Fruit fly (Drosophila melanogaster) whole organism, embryonic: Measurements from ENCODE around the gene Tsen54.

ENCODE experiments used
- Ada2b ChIP-seq: fragments of 200-800 bp; sonication (Bioruptor generic); IDR thresholded peaks from 2 replicates; pipeline ENCODE4 v1.3.6; 2022; ENCODE audit warnings: missing biosample characterization, missing genetic modification characterization
- Asciz ChIP-seq: fragments of 200-800 bp; sonication (Bioruptor generic); optimal IDR thresholded peaks from 2 replicates; lab custom pipeline; 2017; ENCODE audit warnings: missing biosample characterization, mild to moderate bottlenecking, missing genetic modification characterization, missing genetic modification reagents
- Blimp-1 ChIP-seq: fragments of 200-800 bp; sonication (Bioruptor generic); optimal IDR thresholded peaks from 3 replicates; lab custom pipeline; 2018; ENCODE audit warnings: missing biosample characterization, missing genetic modification characterization, mild to moderate bottlenecking, moderate library complexity, missing genetic modification reagents
- BtbVII ChIP-seq: fragments of 200-800 bp; sonication (Bioruptor generic); optimal IDR thresholded peaks from 3 replicates; lab custom pipeline; 2017; ENCODE audit warnings: missing biosample characterization, mild to moderate bottlenecking, missing genetic modification characterization
- CG10209 ChIP-seq: fragments of 200-800 bp; sonication (Bioruptor generic); optimal IDR thresholded peaks from 3 replicates; lab custom pipeline; 2017; ENCODE audit warnings: missing biosample characterization, mild to moderate bottlenecking, missing genetic modification characterization, missing genetic modification reagents
- CG10462 ChIP-seq: fragments of 200-800 bp; sonication (Bioruptor generic); optimal IDR thresholded peaks from 2 replicates; lab custom pipeline; 2016; ENCODE audit warnings: missing biosample characterization, missing genetic modification characterization
- CG11085 ChIP-seq: fragments of 200-800 bp; sonication (Bioruptor generic); IDR thresholded peaks from 2 replicates; pipeline ENCODE4 v1.3.6; 2022; ENCODE audit warnings: missing biosample characterization, missing genetic modification characterization
- CG12299 ChIP-seq: fragments of 200-800 bp; sonication (Bioruptor generic); optimal IDR thresholded peaks from 2 replicates; lab custom pipeline; 2018; ENCODE audit warnings: missing biosample characterization, mild to moderate bottlenecking, missing genetic modification characterization
- CG12391 ChIP-seq: fragments of 200-800 bp; sonication (Bioruptor generic); optimal IDR thresholded peaks from 3 replicates; lab custom pipeline; 2018; ENCODE audit warnings: missing biosample characterization, mild to moderate bottlenecking, missing genetic modification characterization, moderate library complexity
- CG13296 ChIP-seq: fragments of 200-800 bp; sonication (Bioruptor generic); optimal IDR thresholded peaks from 3 replicates; lab custom pipeline; 2018; ENCODE audit warnings: missing biosample characterization, mild to moderate bottlenecking, missing genetic modification characterization
- CG14441 ChIP-seq: fragments of 200-800 bp; sonication (Bioruptor generic); IDR thresholded peaks from 2 replicates; pipeline ENCODE4 v1.3.6; 2022; ENCODE audit warnings: missing biosample characterization, missing genetic modification characterization
- CG18262 ChIP-seq: fragments of 200-800 bp; optimal IDR thresholded peaks from 3 replicates; lab custom pipeline; 2019; ENCODE audit warnings: missing biosample characterization, mild to moderate bottlenecking, missing genetic modification characterization, moderate library complexity
- CG1832 ChIP-seq: fragments of 200-800 bp; sonication (Bioruptor generic); optimal IDR thresholded peaks from 2 replicates; lab custom pipeline; 2017; ENCODE audit warnings: missing biosample characterization, mild to moderate bottlenecking, missing genetic modification characterization, inconsistent platforms
- CG31441 ChIP-seq: fragments of 200-800 bp; sonication (Bioruptor generic); IDR thresholded peaks from 2 replicates; pipeline ENCODE4 v1.3.6; 2022; ENCODE audit warnings: missing biosample characterization, missing genetic modification characterization
- CG32532 ChIP-seq: fragments of 200-800 bp; sonication (Bioruptor generic); IDR thresholded peaks from 2 replicates; pipeline ENCODE4 v1.3.6; 2022; ENCODE audit warnings: missing biosample characterization, missing genetic modification characterization
- CG7745 ChIP-seq: fragments of 200-800 bp; sonication (Bioruptor generic); optimal IDR thresholded peaks from 2 replicates; lab custom pipeline; 2018; ENCODE audit warnings: missing biosample characterization, mild to moderate bottlenecking, missing genetic modification characterization, moderate library complexity
- CG8924 ChIP-seq: fragments of 200-800 bp; optimal IDR thresholded peaks from 3 replicates; lab custom pipeline; 2019; ENCODE audit warnings: missing biosample characterization, mild to moderate bottlenecking, missing genetic modification characterization, moderate library complexity
- CG9215 ChIP-seq: fragments of 200-800 bp; sonication (Bioruptor generic); IDR thresholded peaks from 2 replicates; pipeline ENCODE4 v1.3.6; 2022; ENCODE audit warnings: missing biosample characterization, missing genetic modification characterization
- CHES-1-like ChIP-seq: fragments of 200-800 bp; sonication (Bioruptor generic); optimal IDR thresholded peaks from 2 replicates; lab custom pipeline; 2016; ENCODE audit warnings: missing biosample characterization, missing genetic modification characterization
- Doc2 ChIP-seq: fragments of 200-800 bp; sonication (Bioruptor generic); IDR thresholded peaks from 2 replicates; pipeline ENCODE4 v1.3.6; 2022; ENCODE audit warnings: missing biosample characterization, missing genetic modification characterization
- E2f1 ChIP-seq: fragments of 200-800 bp; sonication (Bioruptor generic); IDR thresholded peaks from 2 replicates; pipeline ENCODE4 v1.3.6; 2022; ENCODE audit warnings: missing biosample characterization, missing genetic modification characterization
- Eip74EF ChIP-seq, 2 experiments: fragments of 200-800 bp in 1 of 2; fragments of >200 bp in 1 of 2; sonication (Bioruptor generic) in 1 of 2; optimal IDR thresholded peaks; 2 replicates each; lab custom pipeline; 2017 to 2019; ENCODE audit warnings: missing biosample characterization in 2 of 2, missing genetic modification characterization in 2 of 2, mild to moderate bottlenecking in 1 of 2, moderate library complexity in 1 of 2
- Fer3 ChIP-seq: fragments of 200-800 bp; sonication (Bioruptor generic); optimal IDR thresholded peaks from 2 replicates; lab custom pipeline; 2018; ENCODE audit warnings: missing biosample characterization, mild to moderate bottlenecking, missing genetic modification characterization, moderate library complexity
- H2.0 ChIP-seq: fragments of 200-800 bp; sonication (Bioruptor generic); IDR thresholded peaks from 2 replicates; pipeline ENCODE4 v1.3.6; 2022; ENCODE audit warnings: missing biosample characterization, missing genetic modification characterization
- HHEX ChIP-seq: fragments of 200-800 bp; sonication (Bioruptor generic); optimal IDR thresholded peaks from 3 replicates; lab custom pipeline; 2017; ENCODE audit warnings: missing biosample characterization, mild to moderate bottlenecking, missing genetic modification characterization, missing genetic modification reagents
- Hand ChIP-seq: fragments of 200-800 bp; sonication (Bioruptor generic); optimal IDR thresholded peaks from 2 replicates; lab custom pipeline; 2017; ENCODE audit warnings: mild to moderate bottlenecking, missing biosample characterization, missing genetic modification reagents, missing genetic modification characterization
- Lim3 ChIP-seq: fragments of 200-800 bp; sonication (Bioruptor generic); IDR thresholded peaks from 2 replicates; pipeline ENCODE4 v1.3.6; 2022; ENCODE audit warnings: missing biosample characterization, missing genetic modification characterization
- PHDP ChIP-seq: fragments of 200-800 bp; sonication (Bioruptor generic); optimal IDR thresholded peaks from 3 replicates; lab custom pipeline; 2018; ENCODE audit warnings: missing biosample characterization, mild to moderate bottlenecking, missing genetic modification characterization, moderate library complexity
- Ptx1 ChIP-seq: fragments of 200-800 bp; sonication (Bioruptor generic); IDR thresholded peaks from 2 replicates; pipeline ENCODE4 v1.3.6; 2022; ENCODE audit warnings: missing biosample characterization, missing genetic modification characterization
- dmrt99B ChIP-seq: fragments of 200-800 bp; sonication (Bioruptor generic); optimal IDR thresholded peaks from 2 replicates; lab custom pipeline; 2018; ENCODE audit warnings: missing biosample characterization, mild to moderate bottlenecking, missing genetic modification characterization, moderate library complexity
- dpn ChIP-seq, 2 experiments: fragments of 200-800 bp; sonication (Bioruptor generic); optimal IDR thresholded peaks; 3 replicates each; lab custom pipeline; 2016; ENCODE audit warnings: missing biosample characterization in 2 of 2, missing genetic modification characterization in 2 of 2
- eve ChIP-seq, 2 experiments: fragments of >200 bp; optimal IDR thresholded peaks; 2 replicates each; lab custom pipeline; 2017; ENCODE audit warnings: missing biosample characterization in 2 of 2, missing genetic modification characterization in 2 of 2
- fd64A ChIP-seq: fragments of 200-800 bp; sonication (Bioruptor generic); optimal IDR thresholded peaks from 3 replicates; lab custom pipeline; 2018; ENCODE audit warnings: missing biosample characterization, mild to moderate bottlenecking, missing genetic modification characterization
- fd96Cb ChIP-seq: fragments of 200-800 bp; sonication (Bioruptor generic); optimal IDR thresholded peaks from 2 replicates; lab custom pipeline; 2018; ENCODE audit warnings: missing biosample characterization, mild to moderate bottlenecking, missing genetic modification characterization, moderate library complexity
- gem ChIP-seq: fragments of 200-800 bp; sonication (Bioruptor generic); optimal IDR thresholded peaks from 2 replicates; lab custom pipeline; 2019; ENCODE audit warnings: missing biosample characterization, mild to moderate bottlenecking, missing genetic modification characterization, moderate library complexity
- ham ChIP-seq: fragments of 200-800 bp; sonication (Bioruptor generic); IDR thresholded peaks from 2 replicates; pipeline ENCODE4 v1.3.6; 2022; ENCODE audit warnings: missing biosample characterization, missing genetic modification characterization
- jigr1 ChIP-seq: fragments of 200-800 bp; sonication (Bioruptor generic); IDR thresholded peaks from 3 replicates; pipeline ENCODE4 v1.3.6; 2022; ENCODE audit warnings: missing biosample characterization, missing genetic modification characterization
- lmd ChIP-seq: fragments of 200-800 bp; sonication (Bioruptor generic); IDR thresholded peaks from 2 replicates; pipeline ENCODE4 v1.3.6; 2022; ENCODE audit warnings: missing biosample characterization, missing genetic modification characterization
- mld ChIP-seq: fragments of 200-800 bp; sonication (Bioruptor generic); IDR thresholded peaks from 3 replicates; pipeline ENCODE4 v1.3.6; 2022; ENCODE audit warnings: missing biosample characterization, missing genetic modification characterization; ENCODE audit not compliant: partially characterized antibody
- pzg ChIP-seq: fragments of 200-800 bp; sonication (Bioruptor generic); optimal IDR thresholded peaks from 3 replicates; lab custom pipeline; 2018; ENCODE audit warnings: missing biosample characterization, mild to moderate bottlenecking, missing genetic modification characterization, moderate library complexity
- sd ChIP-seq: fragments of 200-800 bp; sonication (Bioruptor generic); optimal IDR thresholded peaks from 3 replicates; lab custom pipeline; 2018; ENCODE audit warnings: missing biosample characterization, mild to moderate bottlenecking, missing genetic modification characterization, moderate library complexity
- sens ChIP-seq: fragments of 200-800 bp; sonication (Bioruptor generic); peaks from one replicate; lab custom pipeline; 2016; ENCODE audit warnings: missing biosample characterization, missing genetic modification characterization
- seq ChIP-seq: fragments of 200-800 bp; sonication (Bioruptor generic); IDR thresholded peaks from 2 replicates; pipeline ENCODE4 v1.3.6; 2022; ENCODE audit warnings: missing biosample characterization, missing genetic modification characterization
- sr ChIP-seq: fragments of 200-800 bp; sonication (Bioruptor generic); IDR thresholded peaks from 3 replicates; pipeline ENCODE4 v1.3.6; 2022; ENCODE audit warnings: missing biosample characterization, missing genetic modification characterization
- trem ChIP-seq: fragments of 200-800 bp; optimal IDR thresholded peaks from 3 replicates; lab custom pipeline; 2019; ENCODE audit warnings: missing biosample characterization, mild to moderate bottlenecking, missing genetic modification characterization, moderate library complexity
- unpg ChIP-seq: fragments of 200-800 bp; sonication (Bioruptor generic); optimal IDR thresholded peaks from 3 replicates; lab custom pipeline; 2018; ENCODE audit warnings: missing biosample characterization, mild to moderate bottlenecking, missing genetic modification characterization, moderate library complexity
- wdn ChIP-seq: fragments of 200-800 bp; sonication (Bioruptor generic); IDR thresholded peaks from 2 replicates; pipeline ENCODE4 v1.3.6; 2022; ENCODE audit warnings: missing biosample characterization, missing genetic modification characterization
- yki ChIP-seq: fragments of >200 bp; optimal IDR thresholded peaks from 3 replicates; lab custom pipeline; 2018
- zen2 ChIP-seq: fragments of 200-800 bp; sonication (Bioruptor generic); IDR thresholded peaks from 3 replicates; pipeline ENCODE4 v1.3.6; 2022; ENCODE audit warnings: missing biosample characterization, missing genetic modification characterization; ENCODE audit not compliant: partially characterized antibody

Tsen54 gene

dm6 chr3L:12222945-12223634 lies 17.3 kb upstream of the Tsen54 start (continued):
- TF ChIP-seq Doc2 (GFP tag; lab: Robert Waterston, UW), result no peak
- TF ChIP-seq HHEX (GFP tag; lab: Kevin White, UChicago), result peak; percentile 16
- TF ChIP-seq eve (GFP tag; optimal IDR thresholded peaks at IDR 0.05; lab: Kevin White, UChicago), result peak in 1 of 2 experiments; percentile 54
- peak; percentile 51 for TF ChIP-seq CG12391
- no peak for TF ChIP-seq Lim3 (GFP tag; lab: Robert Waterston, UW)
- no peak for TF ChIP-seq jigr1 (GFP tag; lab: Robert Waterston, UW)
- TF ChIP-seq CG12299 (tag; lab: Kevin White, UChicago), result no peak
- no peak for TF ChIP-seq Eip74EF (GFP tag; optimal IDR thresholded peaks at IDR 0.05; lab: Kevin White, UChicago)
- TF ChIP-seq CG10209, result peak; percentile 6
- no peak; the same call in 1 of the 2 replicates for TF ChIP-seq CG31441 (GFP tag; lab: Robert Waterston, UW)
- TF ChIP-seq Hand, result no peak
- TF ChIP-seq CG10462 (GFP tag; lab: Kevin White, UChicago), result no peak
- no peak for TF ChIP-seq mld (GFP tag; lab: Robert Waterston, UW)
- TF ChIP-seq dmrt99B (tag; lab: Kevin White, UChicago), result peak; percentile 45
- TF ChIP-seq yki (lab: Kevin White, UChicago), result no peak
- TF ChIP-seq H2.0, result peak; percentile 35; the same call in 1 of the 2 replicates
- peak; percentile 50; the same call in 1 of the 2 replicates for TF ChIP-seq CG14441
- peak; percentile 31 for TF ChIP-seq CG13296 (GFP tag; lab: Kevin White, UChicago)
- peak; percentile 56 for TF ChIP-seq CG18262 (tag; lab: Kevin White, UChicago)
- peak; percentile 72 for TF ChIP-seq PHDP
- TF ChIP-seq sd (tag; lab: Kevin White, UChicago), result peak; percentile 72
- TF ChIP-seq pzg (GFP tag; lab: Kevin White, UChicago), result no peak
- TF ChIP-seq seq (GFP tag; lab: Robert Waterston, UW), result 0 out of 2 replicates have a peak, but pooled peaks have one; percentile 7
- peak; percentile 29 for TF ChIP-seq Fer3 (tag; lab: Kevin White, UChicago)
- TF ChIP-seq fd96Cb, result peak; percentile 11
- no peak for TF ChIP-seq trem (tag; lab: Kevin White, UChicago)
- TF ChIP-seq BtbVII (GFP tag; lab: Kevin White, UChicago), result peak; percentile 7
- peak; percentile 67 for TF ChIP-seq unpg (GFP tag; lab: Kevin White, UChicago)
- TF ChIP-seq sens (GFP tag; lab: Kevin White, UChicago), result peak; percentile 19
- peak; percentile 52 for TF ChIP-seq Blimp-1 (GFP tag; lab: Kevin White, UChicago)
- peak; percentile 39; the same call in 1 of the 2 replicates for TF ChIP-seq E2f1 (GFP tag; lab: Robert Waterston, UW)
- TF ChIP-seq ham (GFP tag; lab: Robert Waterston, UW), result no peak
- no peak for TF ChIP-seq CG11085 (GFP tag; lab: Robert Waterston, UW)
- TF ChIP-seq CG9215 (GFP tag; lab: Robert Waterston, UW), result no peak
- no peak for TF ChIP-seq CG1832 (GFP tag; lab: Kevin White, UChicago)
- peak; percentile 46 for TF ChIP-seq CG8924 (tag; lab: Kevin White, UChicago)
- no peak for TF ChIP-seq zen2 (GFP tag; lab: Robert Waterston, UW)
- no peak for TF ChIP-seq lmd (GFP tag; lab: Robert Waterston, UW)
- TF ChIP-seq wdn, result no peak
- TF ChIP-seq CHES-1-like (GFP tag; lab: Kevin White, UChicago), result no peak
- peak; percentile 65 for TF ChIP-seq gem (tag; lab: Kevin White, UChicago)
- TF ChIP-seq sr, result peak; percentile 79
- no peak for TF ChIP-seq fd64A
- no peak for TF ChIP-seq dpn (GFP tag; optimal IDR thresholded peaks at IDR 0.05; lab: Kevin White, UChicago)
- peak; percentile 65 for TF ChIP-seq Ptx1
- TF ChIP-seq CG7745, result no peak
- peak; percentile 39; the same call in 1 of the 2 replicates for TF ChIP-seq CG32532 (GFP tag; lab: Robert Waterston, UW)
- peak; percentile 42; the same call in 1 of the 2 replicates for TF ChIP-seq Ada2b (GFP tag; lab: Robert Waterston, UW)
- no peak for TF ChIP-seq Asciz
